Fruit fly (Drosophila melanogaster) whole organism, embryonic: ENCODE results near the gene CG9799.
A peak's percentile ranks its signal among the peaks of the same experiment; 100 is the strongest.

Experiments used
- Blimp-1 ChIP-seq: fragments of 200-800 bp; sonication (Bioruptor generic); optimal IDR thresholded peaks from 3 replicates; lab custom pipeline; 2018; ENCODE audit warnings: missing biosample characterization, missing genetic modification characterization, mild to moderate bottlenecking, moderate library complexity, missing genetic modification reagents
- CG10462 ChIP-seq: fragments of 200-800 bp; sonication (Bioruptor generic); optimal IDR thresholded peaks from 2 replicates; lab custom pipeline; 2016; ENCODE audit warnings: missing biosample characterization, missing genetic modification characterization
- CG11504 ChIP-seq: fragments of 200-800 bp; sonication (Bioruptor generic); optimal IDR thresholded peaks from 3 replicates; lab custom pipeline; 2019; ENCODE audit warnings: missing biosample characterization, mild to moderate bottlenecking, missing genetic modification characterization, moderate library complexity
- CG11695 ChIP-seq: fragments of 200-800 bp; sonication (Bioruptor generic); IDR thresholded peaks from 3 replicates; pipeline ENCODE4 v1.3.6; 2022; ENCODE audit warnings: missing biosample characterization, missing genetic modification characterization
- CG12219 ChIP-seq: fragments of 200-800 bp; sonication (Bioruptor generic); optimal IDR thresholded peaks from 3 replicates; lab custom pipeline; 2018; ENCODE audit warnings: missing biosample characterization, mild to moderate bottlenecking, missing genetic modification characterization
- CG12942 ChIP-seq: fragments of 200-800 bp; sonication (Bioruptor generic); optimal IDR thresholded peaks from 3 replicates; lab custom pipeline; 2016; ENCODE audit warnings: missing biosample characterization, missing genetic modification characterization
- CG13424 ChIP-seq: fragments of 200-800 bp; sonication (Bioruptor generic); optimal IDR thresholded peaks from 2 replicates; lab custom pipeline; 2019; ENCODE audit warnings: missing biosample characterization, mild to moderate bottlenecking, missing genetic modification characterization, moderate library complexity
- CG13775 ChIP-seq: fragments of 200-800 bp; sonication (Bioruptor generic); optimal IDR thresholded peaks from 3 replicates; lab custom pipeline; 2017; ENCODE audit warnings: missing biosample characterization, mild to moderate bottlenecking, missing genetic modification characterization
- CG15073 ChIP-seq: fragments of 200-800 bp; sonication (Bioruptor generic); optimal IDR thresholded peaks from 2 replicates; lab custom pipeline; 2016; ENCODE audit warnings: missing biosample characterization, missing genetic modification characterization
- CG1602 ChIP-seq: fragments of 200-800 bp; sonication (Bioruptor generic); optimal IDR thresholded peaks from 3 replicates; lab custom pipeline; 2016; ENCODE audit warnings: missing biosample characterization, missing genetic modification characterization
- CG16815 ChIP-seq: fragments of 200-800 bp; sonication (Bioruptor generic); optimal IDR thresholded peaks from 3 replicates; lab custom pipeline; 2017; ENCODE audit warnings: missing biosample characterization, mild to moderate bottlenecking, missing genetic modification characterization
- CG2202 ChIP-seq: fragments of 200-800 bp; sonication (Bioruptor generic); optimal IDR thresholded peaks from 2 replicates; lab custom pipeline; 2018; ENCODE audit warnings: missing biosample characterization, mild to moderate bottlenecking, missing genetic modification characterization
- CG30403 ChIP-seq: fragments of 200-800 bp; sonication (Bioruptor generic); optimal IDR thresholded peaks from 3 replicates; lab custom pipeline; 2016; ENCODE audit warnings: missing biosample characterization, missing genetic modification characterization
- CG31365 ChIP-seq: fragments of 200-800 bp; sonication (Bioruptor generic); optimal IDR thresholded peaks from 2 replicates; lab custom pipeline; 2018; ENCODE audit warnings: missing biosample characterization, mild to moderate bottlenecking, missing genetic modification characterization
- CG31388 ChIP-seq: fragments of 200-800 bp; sonication (Bioruptor generic); optimal IDR thresholded peaks from 2 replicates; lab custom pipeline; 2016; ENCODE audit warnings: missing biosample characterization, missing genetic modification characterization
- CG3838 ChIP-seq: fragments of 200-800 bp; sonication (Bioruptor generic); optimal IDR thresholded peaks from 3 replicates; lab custom pipeline; 2016; ENCODE audit warnings: missing biosample characterization, missing genetic modification characterization
- CG42726 ChIP-seq: fragments of 200-800 bp; sonication (Bioruptor generic); IDR thresholded peaks from 2 replicates; pipeline ENCODE4 v1.3.6; 2022; ENCODE audit warnings: missing biosample characterization, missing genetic modification characterization; ENCODE audit not compliant: partially characterized antibody
- CG4404 ChIP-seq: fragments of 200-800 bp; sonication (Bioruptor generic); IDR thresholded peaks from 2 replicates; pipeline ENCODE4 v1.3.6; 2022; ENCODE audit warnings: missing biosample characterization, missing genetic modification characterization
- CG5953 ChIP-seq: fragments of 200-800 bp; sonication (Bioruptor generic); IDR thresholded peaks from 2 replicates; pipeline ENCODE4 v1.3.6; 2022; ENCODE audit warnings: missing biosample characterization, missing genetic modification characterization
- CG7839 ChIP-seq: fragments of 200-800 bp; sonication (Bioruptor generic); optimal IDR thresholded peaks from 3 replicates; lab custom pipeline; 2018; ENCODE audit warnings: missing biosample characterization, mild to moderate bottlenecking, missing genetic modification characterization, moderate library complexity
- CG8765 ChIP-seq: fragments of 200-800 bp; sonication (Bioruptor generic); IDR thresholded peaks from 2 replicates; pipeline ENCODE4 v1.3.6; 2022; ENCODE audit warnings: missing biosample characterization, missing genetic modification characterization
- D19B ChIP-seq: fragments of 200-800 bp; sonication (Bioruptor generic); optimal IDR thresholded peaks from 2 replicates; lab custom pipeline; 2017; ENCODE audit warnings: missing biosample characterization, mild to moderate bottlenecking, missing genetic modification characterization
- Dll ChIP-seq: fragments of 200-800 bp; sonication (Bioruptor generic); IDR thresholded peaks from 4 replicates; pipeline ENCODE4 v1.3.6; 2022; ENCODE audit warnings: missing biosample characterization, missing genetic modification characterization; ENCODE audit not compliant: partially characterized antibody
- Doc3 ChIP-seq: fragments of 200-800 bp; sonication (Bioruptor generic); IDR thresholded peaks from 3 replicates; pipeline ENCODE4 v1.3.6; 2022; ENCODE audit warnings: missing biosample characterization, missing genetic modification characterization; ENCODE audit not compliant: partially characterized antibody
- Dref ChIP-seq: fragments of 200-800 bp; sonication (Bioruptor generic); IDR thresholded peaks from 2 replicates; pipeline ENCODE4 v1.3.6; 2022; ENCODE audit warnings: missing biosample characterization, missing genetic modification characterization
- Meics ChIP-seq: fragments of 200-800 bp; sonication (Bioruptor generic); optimal IDR thresholded peaks from 2 replicates; lab custom pipeline; 2017; ENCODE audit warnings: missing biosample characterization, mild to moderate bottlenecking, missing genetic modification characterization
- NK7.1 ChIP-seq: fragments of 200-800 bp; sonication (Bioruptor generic); optimal IDR thresholded peaks from 3 replicates; lab custom pipeline; 2016; ENCODE audit warnings: missing biosample characterization, missing genetic modification characterization
- Neu2 ChIP-seq: fragments of 200-800 bp; sonication (Bioruptor generic); optimal IDR thresholded peaks from 3 replicates; lab custom pipeline; 2016; ENCODE audit warnings: missing biosample characterization, missing genetic modification characterization, borderline replicate concordance
- PHDP ChIP-seq: fragments of 200-800 bp; sonication (Bioruptor generic); optimal IDR thresholded peaks from 3 replicates; lab custom pipeline; 2018; ENCODE audit warnings: missing biosample characterization, mild to moderate bottlenecking, missing genetic modification characterization, moderate library complexity
- Rfx ChIP-seq: fragments of 200-800 bp; sonication (Bioruptor generic); IDR thresholded peaks from 2 replicates; pipeline ENCODE4 v1.3.6; 2022; ENCODE audit warnings: missing biosample characterization, missing genetic modification characterization
- Side ChIP-seq: fragments of 200-800 bp; sonication (Bioruptor generic); optimal IDR thresholded peaks from 2 replicates; lab custom pipeline; 2016; ENCODE audit warnings: missing biosample characterization, missing genetic modification characterization
- Spps ChIP-seq: fragments of 200-800 bp; sonication (Bioruptor generic); optimal IDR thresholded peaks from 2 replicates; lab custom pipeline; 2018; ENCODE audit warnings: missing biosample characterization, mild to moderate bottlenecking, missing genetic modification characterization
- Sry-δ ChIP-seq: fragments of 200-800 bp; sonication (Bioruptor generic); optimal IDR thresholded peaks from 2 replicates; lab custom pipeline; 2016; ENCODE audit warnings: missing biosample characterization, missing genetic modification characterization
- ash1 ChIP-seq: fragments of 200-800 bp; sonication (Bioruptor generic); optimal IDR thresholded peaks from 2 replicates; lab custom pipeline; 2018; ENCODE audit warnings: missing biosample characterization, mild to moderate bottlenecking, missing genetic modification characterization
- chinmo ChIP-seq: fragments of 200-800 bp; sonication (Bioruptor generic); IDR thresholded peaks from 4 replicates; pipeline ENCODE4 v1.3.6; 2022; ENCODE audit warnings: missing biosample characterization, missing genetic modification characterization; ENCODE audit not compliant: partially characterized antibody
- eve ChIP-seq, 2 experiments: fragments of >200 bp; optimal IDR thresholded peaks; 2 replicates each; lab custom pipeline; 2017; ENCODE audit warnings: missing biosample characterization in 2 of 2, missing genetic modification characterization in 2 of 2
- fd96Cb ChIP-seq: fragments of 200-800 bp; sonication (Bioruptor generic); optimal IDR thresholded peaks from 2 replicates; lab custom pipeline; 2018; ENCODE audit warnings: missing biosample characterization, mild to moderate bottlenecking, missing genetic modification characterization, moderate library complexity
- gce ChIP-seq: fragments of 200-800 bp; sonication (Bioruptor generic); IDR thresholded peaks from 3 replicates; pipeline ENCODE4 v1.3.6; 2022; ENCODE audit warnings: missing biosample characterization, missing genetic modification characterization
- grn ChIP-seq: fragments of 200-800 bp; sonication (Bioruptor generic); optimal IDR thresholded peaks from 3 replicates; lab custom pipeline; 2017; ENCODE audit warnings: missing biosample characterization, missing genetic modification characterization
- gro ChIP-seq: fragments of 200-800 bp; sonication (Bioruptor generic); optimal IDR thresholded peaks from 2 replicates; lab custom pipeline; 2016; ENCODE audit warnings: missing biosample characterization, missing genetic modification characterization
- gsb ChIP-seq: fragments of 200-800 bp; sonication (Bioruptor generic); IDR thresholded peaks from 2 replicates; pipeline ENCODE4 v1.3.6; 2022; ENCODE audit warnings: missing biosample characterization, missing genetic modification characterization
- gsb-n ChIP-seq: fragments of 200-800 bp; sonication (Bioruptor generic); optimal IDR thresholded peaks from 3 replicates; lab custom pipeline; 2018; ENCODE audit warnings: missing biosample characterization, mild to moderate bottlenecking, missing genetic modification characterization
- hb ChIP-seq: fragments of 200-800 bp; sonication (Bioruptor generic); IDR thresholded peaks from 3 replicates; pipeline ENCODE4 v1.3.6; 2022; ENCODE audit warnings: missing biosample characterization, missing genetic modification characterization; ENCODE audit not compliant: partially characterized antibody
- luna ChIP-seq: fragments of 200-800 bp; sonication (Bioruptor generic); optimal IDR thresholded peaks from 2 replicates; lab custom pipeline; 2016; ENCODE audit warnings: missing biosample characterization, missing genetic modification characterization
- mld ChIP-seq: fragments of 200-800 bp; sonication (Bioruptor generic); IDR thresholded peaks from 3 replicates; pipeline ENCODE4 v1.3.6; 2022; ENCODE audit warnings: missing biosample characterization, missing genetic modification characterization; ENCODE audit not compliant: partially characterized antibody
- onecut ChIP-seq: fragments of 200-800 bp; sonication (Bioruptor generic); IDR thresholded peaks from 2 replicates; pipeline ENCODE4 v1.3.6; 2022; ENCODE audit warnings: missing biosample characterization, missing genetic modification characterization
- pb ChIP-seq: fragments of 200-800 bp; sonication (Bioruptor generic); optimal IDR thresholded peaks from 3 replicates; lab custom pipeline; 2016; ENCODE audit warnings: missing biosample characterization, missing genetic modification characterization
- run ChIP-seq: fragments of 200-800 bp; sonication (Bioruptor generic); optimal IDR thresholded peaks from 3 replicates; lab custom pipeline; 2018; ENCODE audit warnings: missing biosample characterization, mild to moderate bottlenecking, missing genetic modification characterization
- scrt ChIP-seq: fragments of 200-800 bp; sonication (Bioruptor generic); optimal IDR thresholded peaks from 2 replicates; lab custom pipeline; 2018; ENCODE audit warnings: missing biosample characterization, mild to moderate bottlenecking, missing genetic modification characterization, moderate library complexity
- zen ChIP-seq: fragments of 200-800 bp; sonication (Bioruptor generic); optimal IDR thresholded peaks from 3 replicates; lab custom pipeline; 2018; ENCODE audit warnings: missing biosample characterization, mild to moderate bottlenecking, missing genetic modification characterization, moderate library complexity

CG9799 gene

DNA sequence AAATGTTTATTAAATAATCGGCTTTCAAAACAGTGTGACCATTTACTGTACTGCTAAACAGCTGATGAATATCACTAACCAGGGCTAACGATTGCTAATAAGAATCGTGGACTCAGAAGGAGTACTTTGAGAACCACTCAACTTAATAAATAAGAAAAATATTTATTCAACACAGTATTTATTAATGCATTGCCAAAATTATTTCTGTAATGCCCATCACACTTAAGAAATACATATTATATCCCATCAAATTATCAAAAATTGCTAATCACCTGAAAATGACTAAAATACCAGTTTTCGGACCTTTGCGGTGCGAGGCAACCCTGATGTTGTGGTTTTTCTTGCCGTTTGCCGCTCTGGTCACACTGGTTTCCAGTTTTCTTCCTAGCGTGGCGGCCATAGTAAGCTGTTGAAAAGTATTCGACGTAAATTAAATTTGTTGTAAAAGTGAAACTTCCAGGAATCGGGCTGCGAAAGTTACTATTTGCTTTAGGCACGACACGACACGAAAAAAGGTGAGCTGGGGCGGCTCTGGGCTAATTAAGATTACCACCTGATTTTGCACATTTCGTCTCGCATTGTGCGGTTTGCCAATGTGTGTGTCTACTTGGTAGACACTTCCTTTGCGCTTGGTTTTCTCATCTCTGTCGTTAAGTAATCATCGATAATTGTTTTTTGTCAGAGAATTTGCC is 6.6 kb downstream of the CG9799 start, which contains the start of the genes mRpS21 and Droj2 (continued):
- TF ChIP-seq CG13775 (peak; percentile 56), Side (no peak), grn (GFP tag; lab: Kevin White, UChicago) (no peak), eve (GFP tag; optimal IDR thresholded peaks at IDR 0.05; lab: Kevin White, UChicago) (no peak), CG1602 (GFP tag; lab: Kevin White, UChicago) (peak; percentile 9), Doc3 (GFP tag; lab: Robert Waterston, UW) (no peak), Neu2 (GFP tag; lab: Kevin White, UChicago) (no peak), CG13424 (tag; lab: Kevin White, UChicago) (peak; percentile 78), CG31365 (no peak), Meics (GFP tag; lab: Kevin White, UChicago) (peak; percentile 29), gsb-n (tag; lab: Kevin White, UChicago) (no peak), CG4404 (GFP tag; lab: Robert Waterston, UW) (no peak), D19B (GFP tag; lab: Kevin White, UChicago) (no peak), Blimp-1 (GFP tag; lab: Kevin White, UChicago) (no peak), CG42726 (GFP tag; lab: Robert Waterston, UW) (no peak), luna (GFP tag; lab: Kevin White, UChicago) (no peak), onecut (GFP tag; lab: Robert Waterston, UW) (no peak), mld (GFP tag; lab: Robert Waterston, UW) (no peak), CG10462 (GFP tag; lab: Kevin White, UChicago) (no peak), CG3838 (peak; percentile 8), Sry-δ (peak; percentile 41), CG30403 (peak; percentile 70), scrt (peak; percentile 39), zen (tag; lab: Kevin White, UChicago) (peak; percentile 79), run (tag; lab: Kevin White, UChicago) (no peak), hb (GFP tag; lab: Robert Waterston, UW) (no peak), Dll (no peak), chinmo (GFP tag; lab: Robert Waterston, UW) (no peak), CG11695 (no peak), pb (GFP tag; lab: Kevin White, UChicago) (no peak), gce (GFP tag; lab: Robert Waterston, UW) (no peak), ash1 (no peak), CG2202 (tag; lab: Kevin White, UChicago) (no peak), CG8765 (GFP tag; lab: Robert Waterston, UW) (no peak), CG12219 (GFP tag; lab: Kevin White, UChicago) (no peak), NK7.1 (GFP tag; lab: Kevin White, UChicago) (peak; percentile 6), Spps (tag; lab: Kevin White, UChicago) (no peak), Rfx (GFP tag; lab: Robert Waterston, UW) (peak; percentile 64), CG7839 (tag; lab: Kevin White, UChicago) (peak; percentile 50), Dref (GFP tag; lab: Robert Waterston, UW) (0 out of 2 replicates have a peak, but pooled peaks have one; percentile 28), CG15073 (GFP tag; lab: Kevin White, UChicago) (no peak), CG31388 (no peak), fd96Cb (tag; lab: Kevin White, UChicago) (peak; percentile 35), CG12942 (GFP tag; lab: Kevin White, UChicago) (peak; percentile 5), gsb (GFP tag; lab: Robert Waterston, UW) (no peak), PHDP (peak; percentile 67), gro (GFP tag; lab: Kevin White, UChicago) (no peak), CG5953 (GFP tag; lab: Robert Waterston, UW) (no peak), CG11504 (peak; percentile 74), CG16815 (GFP tag; lab: Kevin White, UChicago) (no peak)
